Worm (Caenorhabditis elegans) whole organism, L2 larva: ENCODE measurements around the gene C05D9.3.

Source experiments
- C34F6.9 ChIP-seq: fragments of 150-350 bp; optimal IDR thresholded peaks from 2 replicates; lab custom pipeline; 2014; ENCODE audit warnings: missing biosample characterization, missing genetic modification characterization
- mab-5 ChIP-seq: fragments of 150-350 bp; optimal IDR thresholded peaks from 2 replicates; lab custom pipeline; 2014; ENCODE audit warnings: missing biosample characterization, missing genetic modification characterization
- nhr-237 ChIP-seq: fragments of 150-350 bp; optimal IDR thresholded peaks from 2 replicates; lab custom pipeline; 2014; ENCODE audit warnings: missing biosample characterization, missing genetic modification characterization
- skn-1 ChIP-seq: sonication (generic microtip); optimal IDR thresholded peaks from 2 replicates; lab custom pipeline; 2017; ENCODE audit warnings: missing biosample characterization, missing genetic modification characterization
- unc-62 ChIP-seq: fragments of 150-350 bp; optimal IDR thresholded peaks from 2 replicates; lab custom pipeline; 2014; ENCODE audit warnings: missing biosample characterization, missing genetic modification reagents, missing genetic modification characterization

DNA sequence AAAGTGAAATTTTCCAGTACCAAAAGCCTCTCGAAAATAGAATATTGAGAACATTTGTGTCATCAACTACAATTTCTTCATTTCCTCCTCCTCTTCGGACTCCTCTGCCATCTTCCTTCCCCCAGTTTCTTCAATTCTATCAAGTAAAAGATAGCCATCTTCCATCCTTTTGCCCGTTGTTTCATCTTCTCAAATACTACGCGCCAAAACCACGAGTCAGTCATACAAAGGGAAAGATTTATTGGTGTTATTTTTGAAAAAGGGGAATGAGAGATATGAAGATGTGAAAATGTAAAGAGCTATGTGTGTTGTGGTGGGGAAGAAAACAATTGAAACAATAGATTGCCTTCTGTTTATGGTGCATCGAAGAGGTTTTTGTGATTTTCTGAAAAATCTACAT is 10.5 kb downstream of the C05D9.3 start:
- TF ChIP-seq C34F6.9 (tag; lab: Kevin White, UChicago) (peak; percentile 67), mab-5 (tag; lab: Kevin White, UChicago) (peak; percentile 94), skn-1 (tag; lab: Kevin White, UChicago) (no peak), nhr-237 (tag; lab: Kevin White, UChicago) (no peak), unc-62 (GFP tag; lab: Kevin White, UChicago) (peak; percentile 22)
